Worm (Caenorhabditis elegans) whole organism, L4/young adult: ENCODE results near the gene C38C3.4.

Experiments
- W03F9.2 ChIP-seq: fragments of 150-350 bp; optimal IDR thresholded peaks from 2 replicates; lab custom pipeline; 2014; ENCODE audit warnings: missing biosample characterization, missing genetic modification characterization
- dao-5 ChIP-seq: sonication (generic microtip); optimal IDR thresholded peaks from 2 replicates; lab custom pipeline; 2016; ENCODE audit warnings: missing genotype, missing genetic modification characterization, moderate library complexity, missing compliant biosample characterization
- him-1 ChIP-seq: sonication (generic microtip); optimal IDR thresholded peaks from 2 replicates; lab custom pipeline; 2016; ENCODE audit warnings: missing genotype, missing genetic modification reagents, missing genetic modification characterization, missing compliant biosample characterization

C38C3.4 gene

DNA sequence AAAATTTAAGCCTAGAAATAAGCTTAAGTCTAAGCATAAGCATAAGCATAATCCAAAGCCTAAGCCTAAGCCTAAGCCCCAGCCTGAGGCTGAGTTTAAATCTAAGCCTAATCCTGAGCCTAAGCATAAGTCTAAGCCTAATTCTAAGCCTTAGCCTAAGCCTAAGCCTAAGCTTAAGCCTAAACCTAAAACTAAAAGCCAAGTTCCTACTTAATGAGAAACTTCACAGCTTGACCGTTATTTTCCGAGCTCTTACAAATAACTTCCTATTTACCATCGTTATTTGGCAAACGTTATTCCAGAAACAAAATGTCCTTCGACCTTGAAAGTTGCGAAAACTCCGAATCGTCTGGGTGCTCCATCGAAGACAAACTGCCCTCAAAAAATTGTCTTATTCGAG, at the start of gene C38C3.4:
TSS of gene C38C3.4 (plus strand) at position 301 of the 400 bp plus-strand sequence.
- TF ChIP-seq W03F9.2 (tag; lab: Kevin White, UChicago) (no peak), him-1 (tag; lab: Kevin White, UChicago) (no peak), dao-5 (tag; lab: Kevin White, UChicago) (no peak)

DNA sequence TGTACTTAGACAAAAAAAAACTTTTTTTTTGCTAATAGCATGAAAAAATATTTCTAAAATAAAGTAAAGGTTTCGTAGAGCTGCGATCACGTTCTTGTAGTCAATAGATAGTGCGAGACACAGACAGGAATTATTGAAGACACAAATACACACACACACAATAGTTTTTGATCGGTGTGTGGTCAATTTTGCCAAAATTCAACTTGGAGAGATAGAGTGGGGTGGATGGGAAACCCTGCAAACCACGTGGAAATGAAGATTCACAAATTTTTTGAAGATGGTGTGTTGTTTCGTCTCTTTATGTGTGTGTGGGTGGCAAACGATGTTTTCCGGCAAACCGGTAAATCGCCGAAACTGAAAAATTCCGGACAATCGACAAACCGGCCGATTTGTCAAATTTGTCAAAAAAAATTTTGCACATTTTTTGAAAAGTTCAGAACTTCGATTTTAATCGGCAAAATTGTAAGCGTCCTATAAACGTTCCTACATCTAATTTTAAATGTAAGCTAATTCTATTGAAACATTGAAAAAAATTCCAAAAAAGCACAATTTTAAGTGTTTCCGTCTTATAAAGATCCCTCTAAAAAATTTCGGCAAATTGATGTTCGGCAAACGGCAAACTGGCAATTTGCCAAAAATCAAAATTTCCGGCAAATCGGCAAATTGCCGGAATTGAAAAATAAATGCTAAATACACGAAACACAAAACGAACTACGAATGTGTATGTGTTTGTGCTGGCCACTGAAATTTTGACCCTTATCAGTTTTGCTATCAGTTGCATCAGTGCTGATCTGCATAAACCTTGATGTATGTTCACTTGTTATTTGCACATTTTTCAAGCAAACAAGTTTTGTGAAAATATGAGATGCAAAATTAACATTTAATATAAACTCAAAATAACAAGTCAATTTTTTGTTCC, 49.1 kb upstream of the C38C3.4 start:
- TF ChIP-seq dao-5 (tag; lab: Kevin White, UChicago) (no peak), W03F9.2 (tag; lab: Kevin White, UChicago) (no peak), him-1 (tag; lab: Kevin White, UChicago) (no peak)

DNA sequence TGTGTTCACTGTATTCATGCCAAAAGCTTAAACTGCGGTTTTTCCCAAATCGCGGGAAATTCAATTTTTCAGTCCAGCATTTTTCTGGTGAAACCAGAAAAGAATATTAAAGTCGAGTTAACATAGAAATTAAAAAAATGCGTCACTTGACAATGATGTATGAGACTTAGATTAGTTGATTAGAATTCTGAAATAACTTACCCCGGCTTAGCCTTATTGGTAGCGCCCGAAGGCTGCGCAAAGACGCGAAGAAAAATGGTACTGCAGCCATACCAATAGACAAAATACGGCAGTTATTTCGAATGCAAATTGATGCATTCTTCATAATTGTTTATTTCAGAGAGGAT, 48.5 kb upstream of the C38C3.4 start:
- TF ChIP-seq dao-5 (tag; lab: Kevin White, UChicago), result no peak
- TF ChIP-seq W03F9.2 (tag; lab: Kevin White, UChicago), result no peak
- no peak for TF ChIP-seq him-1 (tag; lab: Kevin White, UChicago)

DNA sequence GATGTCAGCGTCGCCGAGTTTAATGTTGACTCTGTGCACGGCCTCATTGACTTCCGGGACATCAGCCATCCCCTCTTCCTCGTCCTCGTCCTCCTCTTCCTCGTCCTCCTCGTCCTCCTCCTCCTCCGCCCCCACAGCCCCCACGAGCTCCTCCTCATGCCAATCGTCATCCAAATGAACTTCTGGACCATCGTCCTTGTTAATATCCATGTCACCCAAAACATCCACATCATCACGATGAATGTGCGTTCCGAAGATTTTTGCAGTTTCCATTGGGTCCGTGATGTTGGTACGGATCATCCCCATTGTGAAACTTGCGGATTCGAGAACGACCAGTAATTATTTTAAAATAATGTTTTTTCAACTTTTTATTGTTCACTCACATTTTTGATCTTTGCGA, 47.4 kb upstream of the C38C3.4 start:
- TF ChIP-seq him-1 (tag; lab: Kevin White, UChicago), result no peak
- TF ChIP-seq W03F9.2 (tag; lab: Kevin White, UChicago), result no peak
- no peak for TF ChIP-seq dao-5 (tag; lab: Kevin White, UChicago)

DNA sequence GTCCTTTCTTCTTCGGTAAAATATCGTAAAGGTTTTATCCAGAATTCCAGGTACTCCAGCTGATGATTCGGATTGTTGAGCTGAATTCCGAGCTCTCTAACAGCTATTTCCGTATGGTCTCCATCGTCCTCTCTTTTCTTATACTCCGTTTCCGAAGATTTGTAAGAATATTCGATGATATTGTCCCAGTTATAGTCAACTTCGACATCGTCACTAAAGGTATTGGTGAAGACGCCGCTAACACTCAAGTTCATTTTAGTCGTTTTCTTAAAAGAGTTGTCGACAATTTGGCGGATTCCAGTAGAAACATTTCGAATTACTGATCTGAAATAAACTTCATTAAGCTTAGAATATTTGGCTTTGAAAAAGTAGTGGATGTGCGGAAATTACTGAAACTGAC, 46.7 kb upstream of the C38C3.4 start:
- TF ChIP-seq dao-5 (tag; lab: Kevin White, UChicago) (no peak), him-1 (tag; lab: Kevin White, UChicago) (no peak)

DNA sequence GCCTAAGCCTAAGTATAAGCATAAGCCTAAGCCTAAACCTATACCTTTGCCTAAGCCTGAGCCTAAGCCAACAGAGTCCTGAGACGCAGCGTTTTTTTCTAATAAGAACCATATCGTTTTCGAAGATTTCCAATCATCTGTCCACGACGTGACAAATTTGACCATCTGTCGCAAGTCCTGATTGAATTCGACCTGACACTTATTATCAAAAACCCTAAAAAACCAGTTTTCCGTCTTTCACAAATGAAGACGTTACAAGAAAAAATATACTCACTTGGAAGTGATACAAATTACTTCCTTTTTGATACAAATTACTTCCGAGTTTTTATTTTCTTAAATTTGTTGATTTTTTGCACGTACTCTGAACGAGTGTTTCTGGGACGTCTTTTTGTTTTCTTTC, 43.6 kb upstream of the C38C3.4 start:
- TF ChIP-seq W03F9.2 (tag; lab: Kevin White, UChicago) (no peak), him-1 (tag; lab: Kevin White, UChicago) (no peak), dao-5 (tag; lab: Kevin White, UChicago) (no peak)

DNA sequence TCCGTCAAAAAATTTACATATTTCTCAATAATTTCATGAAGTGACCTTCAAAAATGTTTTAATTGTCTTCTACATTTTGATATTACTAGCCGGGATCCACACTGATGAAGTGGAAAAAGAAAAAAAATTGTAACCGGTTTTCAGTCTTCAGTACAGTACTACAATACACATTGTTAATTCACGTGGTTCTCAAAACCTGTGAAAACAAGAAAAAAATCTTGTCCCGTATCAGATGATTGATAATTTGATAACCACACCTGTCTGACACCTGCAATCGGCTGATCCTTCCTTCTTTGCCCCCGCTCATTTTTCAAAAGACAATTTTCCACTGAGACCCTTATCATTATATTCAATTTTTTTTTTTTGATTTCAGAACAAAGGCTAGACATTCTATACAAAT, 43.0 kb upstream of the C38C3.4 start, which contains the start of gene R09B5.11:
TSS of gene R09B5.11 (plus strand) at position 374 of the 400 bp plus-strand sequence.
- TF ChIP-seq dao-5 (tag; lab: Kevin White, UChicago), result no peak
- no peak for TF ChIP-seq W03F9.2 (tag; lab: Kevin White, UChicago)
- TF ChIP-seq him-1 (tag; lab: Kevin White, UChicago), result no peak

DNA sequence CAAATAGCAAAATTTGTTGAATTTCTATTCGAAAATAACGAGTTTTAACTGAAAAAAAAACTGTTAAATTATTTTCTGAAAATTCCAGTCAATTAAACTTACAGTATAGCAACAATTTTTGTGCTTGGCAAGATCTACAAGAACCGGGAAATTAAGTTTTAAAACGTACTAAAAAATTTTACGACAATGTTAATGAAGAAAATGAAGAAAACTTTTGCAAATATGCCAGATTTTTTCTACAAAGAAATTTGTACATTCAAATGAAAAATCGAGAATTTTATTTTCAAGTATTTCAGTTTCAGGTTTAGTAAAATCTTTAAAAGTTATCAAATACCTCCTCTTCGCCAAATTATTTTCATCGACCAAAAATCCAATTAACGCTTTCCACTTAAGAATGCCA, 39.8 kb upstream of the C38C3.4 start, which contains the start of gene cnc-11:
TSS of gene cnc-11 (plus strand) at position 301 of the 400 bp plus-strand sequence.
- no peak for TF ChIP-seq him-1 (tag; lab: Kevin White, UChicago)
- no peak for TF ChIP-seq W03F9.2 (tag; lab: Kevin White, UChicago)
- no peak for TF ChIP-seq dao-5 (tag; lab: Kevin White, UChicago)

DNA sequence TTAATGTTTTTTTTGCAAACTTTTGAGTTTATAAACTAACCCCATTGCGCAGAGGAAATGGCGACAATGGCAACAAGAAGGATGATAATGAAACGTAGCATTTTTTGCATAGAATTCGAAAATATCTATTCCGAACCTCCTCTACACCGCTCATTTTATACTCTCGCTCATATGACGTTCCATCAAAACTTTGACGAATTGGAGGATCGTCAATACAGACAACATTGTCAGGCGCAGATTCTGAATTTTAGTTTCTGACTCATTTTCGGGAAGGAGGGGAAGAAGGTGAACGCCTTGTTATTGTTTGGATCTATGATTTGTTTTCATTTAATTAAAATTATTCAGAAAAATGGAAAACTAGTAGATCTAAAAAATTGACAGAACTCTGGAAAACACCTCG, 37.7 kb upstream of the C38C3.4 start, which contains the start of gene cnc-1:
TSS of gene cnc-1 (minus strand) at position 101 of the 400 bp plus-strand sequence.
- TF ChIP-seq W03F9.2 (tag; lab: Kevin White, UChicago), result no peak
- no peak for TF ChIP-seq him-1 (tag; lab: Kevin White, UChicago)
- no peak for TF ChIP-seq dao-5 (tag; lab: Kevin White, UChicago)

DNA sequence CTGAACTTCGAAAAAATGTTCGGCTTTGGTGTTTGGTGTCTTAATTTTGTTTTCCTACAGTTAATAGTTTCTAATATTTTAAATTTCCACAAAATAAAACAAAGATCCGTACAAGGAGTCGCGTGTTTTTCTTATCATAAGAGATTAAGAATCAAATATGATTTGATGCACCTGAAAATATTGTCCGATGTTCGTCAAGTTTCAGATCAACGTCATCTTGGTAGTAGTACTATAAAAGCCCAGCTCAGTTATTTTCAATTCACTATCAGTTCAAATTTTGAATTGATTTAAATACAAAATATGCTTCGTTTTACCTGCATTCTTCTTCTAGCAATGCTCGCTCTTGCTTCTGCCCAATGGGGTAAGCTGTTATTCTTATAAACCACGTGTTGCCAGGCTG, 36.8 kb upstream of the C38C3.4 start, which contains the start of gene cnc-5:
TSS of gene cnc-5 (plus strand) at position 301 of the 400 bp plus-strand sequence.
- TF ChIP-seq dao-5 (tag; lab: Kevin White, UChicago), result no peak
- no peak for TF ChIP-seq him-1 (tag; lab: Kevin White, UChicago)
- TF ChIP-seq W03F9.2 (tag; lab: Kevin White, UChicago), result no peak

DNA sequence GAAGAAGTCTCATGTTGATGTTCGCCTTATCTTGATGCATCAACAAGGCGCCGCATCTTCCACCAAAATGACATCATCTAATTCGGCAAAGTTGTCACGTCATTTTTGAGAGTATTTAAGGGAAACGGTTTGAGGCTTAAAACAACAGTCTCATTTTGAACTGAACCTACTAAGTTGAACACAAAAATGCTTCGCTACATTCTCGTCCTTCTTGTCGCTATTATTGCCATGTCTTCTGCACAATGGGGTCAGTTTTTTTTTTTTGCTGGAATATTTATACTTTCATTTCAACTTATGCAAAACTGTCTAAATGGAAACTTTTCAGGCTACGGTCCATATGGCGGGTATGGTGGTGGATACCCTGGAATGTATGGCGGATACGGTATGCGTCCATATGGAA, 34.8 kb upstream of the C38C3.4 start, which contains the start of gene cnc-4:
TSS of gene cnc-4 (plus strand) at position 117 of the 400 bp plus-strand sequence.
- no peak for TF ChIP-seq W03F9.2 (tag; lab: Kevin White, UChicago)
- no peak for TF ChIP-seq dao-5 (tag; lab: Kevin White, UChicago)
- TF ChIP-seq him-1 (tag; lab: Kevin White, UChicago), result no peak

DNA sequence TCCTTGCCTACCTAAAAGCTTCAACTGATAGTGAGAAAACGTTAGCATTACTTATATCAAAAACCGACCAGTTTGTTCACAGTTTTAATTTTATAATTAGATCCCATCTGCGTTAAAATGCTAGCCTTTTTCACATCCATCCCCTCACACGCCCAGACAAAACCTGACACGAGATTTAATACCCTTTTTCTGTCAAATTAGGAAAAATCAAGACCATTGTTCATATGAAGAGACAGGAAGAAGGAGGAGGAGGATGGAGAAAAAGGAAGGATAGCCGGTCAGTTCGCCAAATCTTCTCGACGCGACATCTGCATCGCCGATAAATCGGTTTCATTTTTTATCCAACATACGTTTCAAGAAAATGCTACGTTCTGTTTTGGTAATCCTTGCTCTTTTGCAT, 34.1 kb upstream of the C38C3.4 start, which contains the start of gene cnc-3:
TSS of gene cnc-3 (plus strand) at position 281 of the 400 bp plus-strand sequence.
- no peak for TF ChIP-seq him-1 (tag; lab: Kevin White, UChicago)
- no peak for TF ChIP-seq W03F9.2 (tag; lab: Kevin White, UChicago)
- no peak for TF ChIP-seq dao-5 (tag; lab: Kevin White, UChicago)

DNA sequence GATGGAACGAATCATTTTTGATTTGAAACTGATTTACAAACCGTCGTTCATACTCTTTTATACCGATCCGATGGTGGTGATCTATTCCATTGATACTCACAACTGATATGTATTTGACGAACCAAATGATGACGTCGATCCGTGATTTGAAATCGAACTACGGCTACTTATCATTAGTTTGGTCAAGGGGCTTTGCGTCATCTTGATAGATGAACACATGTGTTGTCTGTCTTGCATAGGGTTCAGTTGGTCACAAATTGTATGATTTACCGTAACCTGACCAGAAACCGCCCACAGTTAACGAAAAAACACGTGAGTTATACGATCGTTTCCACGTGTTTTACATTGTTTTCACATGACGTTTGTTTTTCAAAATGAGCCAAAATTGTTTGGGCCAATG, 31.7 kb upstream of the C38C3.4 start, which contains the start of gene cnc-2:
TSS of gene cnc-2 (minus strand) at position 24 of the 400 bp plus-strand sequence.
- TF ChIP-seq W03F9.2 (tag; lab: Kevin White, UChicago) (no peak), dao-5 (tag; lab: Kevin White, UChicago) (no peak), him-1 (tag; lab: Kevin White, UChicago) (no peak)
